Fruit fly (Drosophila melanogaster) whole organism, embryonic: Measurements from ENCODE around the gene Scamp.

ENCODE experiments used
- Ada2b ChIP-seq: fragments of 200-800 bp; sonication (Bioruptor generic); IDR thresholded peaks from 2 replicates; pipeline ENCODE4 v1.3.6; 2022; ENCODE audit warnings: missing biosample characterization, missing genetic modification characterization
- Asciz ChIP-seq: fragments of 200-800 bp; sonication (Bioruptor generic); optimal IDR thresholded peaks from 2 replicates; lab custom pipeline; 2017; ENCODE audit warnings: missing biosample characterization, mild to moderate bottlenecking, missing genetic modification characterization, missing genetic modification reagents
- CG10209 ChIP-seq: fragments of 200-800 bp; sonication (Bioruptor generic); optimal IDR thresholded peaks from 3 replicates; lab custom pipeline; 2017; ENCODE audit warnings: missing biosample characterization, mild to moderate bottlenecking, missing genetic modification characterization, missing genetic modification reagents
- CG12391 ChIP-seq: fragments of 200-800 bp; sonication (Bioruptor generic); optimal IDR thresholded peaks from 3 replicates; lab custom pipeline; 2018; ENCODE audit warnings: missing biosample characterization, mild to moderate bottlenecking, missing genetic modification characterization, moderate library complexity
- CG13894 ChIP-seq: fragments of 200-800 bp; sonication (Bioruptor generic); optimal IDR thresholded peaks from 3 replicates; lab custom pipeline; 2018; ENCODE audit warnings: missing biosample characterization, mild to moderate bottlenecking, missing genetic modification characterization, moderate library complexity
- CG14710 ChIP-seq: fragments of 200-800 bp; sonication (Bioruptor generic); optimal IDR thresholded peaks from 3 replicates; lab custom pipeline; 2019; ENCODE audit warnings: missing biosample characterization, mild to moderate bottlenecking, missing genetic modification characterization, moderate library complexity
- CG16813 ChIP-seq: fragments of 200-800 bp; sonication (Bioruptor generic); IDR thresholded peaks from 3 replicates; pipeline ENCODE4 v1.3.6; 2022; ENCODE audit warnings: missing biosample characterization, missing genetic modification characterization; ENCODE audit not compliant: partially characterized antibody
- CG17328 ChIP-seq: fragments of 200-800 bp; sonication (Bioruptor generic); IDR thresholded peaks from 2 replicates; pipeline ENCODE4 v1.3.6; 2022; ENCODE audit warnings: missing biosample characterization, missing genetic modification characterization
- CG18011 ChIP-seq: fragments of 200-800 bp; sonication (Bioruptor generic); optimal IDR thresholded peaks from 2 replicates; lab custom pipeline; 2017; ENCODE audit warnings: missing biosample characterization, missing genetic modification characterization, mild to moderate bottlenecking, moderate library complexity, missing genotype
- CG2116 ChIP-seq: fragments of 200-800 bp; sonication (Bioruptor generic); optimal IDR thresholded peaks from 3 replicates; lab custom pipeline; 2018; ENCODE audit warnings: missing biosample characterization, mild to moderate bottlenecking, missing genetic modification characterization
- CG30020 ChIP-seq: fragments of 200-800 bp; optimal IDR thresholded peaks from 2 replicates; lab custom pipeline; 2019; ENCODE audit warnings: missing biosample characterization, mild to moderate bottlenecking, missing genetic modification characterization, moderate library complexity
- CG30431 ChIP-seq: fragments of 200-800 bp; sonication (Bioruptor generic); optimal IDR thresholded peaks from 2 replicates; lab custom pipeline; 2017; ENCODE audit warnings: missing biosample characterization, missing genetic modification characterization
- CG32767 ChIP-seq: fragments of 200-800 bp; sonication (Bioruptor generic); IDR thresholded peaks from 2 replicates; pipeline ENCODE4 v1.3.6; 2022; ENCODE audit warnings: missing biosample characterization, missing genetic modification characterization
- CG34224 ChIP-seq: fragments of 200-800 bp; sonication (Bioruptor generic); IDR thresholded peaks from 3 replicates; pipeline ENCODE4 v1.3.6; 2022; ENCODE audit warnings: missing biosample characterization, missing genetic modification characterization; ENCODE audit not compliant: partially characterized antibody
- CG3847 ChIP-seq: fragments of 200-800 bp; sonication (Bioruptor generic); IDR thresholded peaks from 2 replicates; pipeline ENCODE4 v1.3.6; 2022; ENCODE audit warnings: missing biosample characterization, missing genetic modification characterization
- CG6791 ChIP-seq: fragments of 200-800 bp; sonication (Bioruptor generic); IDR thresholded peaks from 3 replicates; pipeline ENCODE4 v1.3.6; 2022; ENCODE audit warnings: missing biosample characterization, missing genetic modification characterization; ENCODE audit not compliant: partially characterized antibody
- CG8478 ChIP-seq: fragments of >200 bp; optimal IDR thresholded peaks from 2 replicates; lab custom pipeline; 2018
- Chrac-16 ChIP-seq: fragments of 200-800 bp; sonication (Bioruptor generic); optimal IDR thresholded peaks from 3 replicates; lab custom pipeline; 2016; ENCODE audit warnings: missing biosample characterization, missing genetic modification characterization
- Dip2 ChIP-seq: fragments of 200-800 bp; sonication (Bioruptor generic); IDR thresholded peaks from 2 replicates; pipeline ENCODE4 v1.3.6; 2022; ENCODE audit warnings: missing biosample characterization, missing genetic modification characterization
- Dref ChIP-seq: fragments of 200-800 bp; sonication (Bioruptor generic); IDR thresholded peaks from 2 replicates; pipeline ENCODE4 v1.3.6; 2022; ENCODE audit warnings: missing biosample characterization, missing genetic modification characterization
- Ets65A ChIP-seq: fragments of 200-800 bp; sonication (Bioruptor generic); peaks from one replicate; lab custom pipeline; 2016; ENCODE audit warnings: missing biosample characterization, missing genetic modification characterization
- Ets97D ChIP-seq: fragments of 200-800 bp; sonication (Bioruptor generic); optimal IDR thresholded peaks from 3 replicates; lab custom pipeline; 2016; ENCODE audit warnings: missing biosample characterization, missing genetic modification characterization
- H15 ChIP-seq: fragments of 200-800 bp; sonication (Bioruptor generic); IDR thresholded peaks from 3 replicates; pipeline ENCODE4 v1.3.6; 2022; ENCODE audit warnings: missing biosample characterization, missing genetic modification characterization
- HLHmδ ChIP-seq: fragments of 200-800 bp; sonication (Bioruptor generic); optimal IDR thresholded peaks from 2 replicates; lab custom pipeline; 2018; ENCODE audit warnings: missing biosample characterization, mild to moderate bottlenecking, missing genetic modification characterization, moderate library complexity
- Hr78 ChIP-seq, 2 experiments: fragments of 200-800 bp in 1 of 2; fragments of >200 bp in 1 of 2; sonication (Bioruptor generic) in 1 of 2; optimal IDR thresholded peaks; 2 replicates each; lab custom pipeline; 2017 to 2019; ENCODE audit warnings: missing biosample characterization in 2 of 2, missing genetic modification characterization in 2 of 2, mild to moderate bottlenecking in 1 of 2, moderate library complexity in 1 of 2
- NFAT ChIP-seq: fragments of 200-800 bp; sonication (Bioruptor generic); IDR thresholded peaks from 2 replicates; pipeline ENCODE4 v1.3.6; 2022; ENCODE audit warnings: missing biosample characterization, missing genetic modification characterization
- NK7.1 ChIP-seq: fragments of 200-800 bp; sonication (Bioruptor generic); optimal IDR thresholded peaks from 3 replicates; lab custom pipeline; 2016; ENCODE audit warnings: missing biosample characterization, missing genetic modification characterization
- Neu2 ChIP-seq: fragments of 200-800 bp; sonication (Bioruptor generic); optimal IDR thresholded peaks from 3 replicates; lab custom pipeline; 2016; ENCODE audit warnings: missing biosample characterization, missing genetic modification characterization, borderline replicate concordance
- Optix ChIP-seq: fragments of 200-800 bp; sonication (Bioruptor generic); IDR thresholded peaks from 3 replicates; pipeline ENCODE4 v1.3.6; 2022; ENCODE audit warnings: missing biosample characterization, missing genetic modification characterization
- Sox102F ChIP-seq: fragments of 200-800 bp; sonication (Bioruptor generic); optimal IDR thresholded peaks from 2 replicates; lab custom pipeline; 2018; ENCODE audit warnings: missing biosample characterization, mild to moderate bottlenecking, missing genetic modification characterization, moderate library complexity
- Sry-β ChIP-seq: fragments of 200-800 bp; sonication (Bioruptor generic); optimal IDR thresholded peaks from 2 replicates; lab custom pipeline; 2018; ENCODE audit warnings: missing biosample characterization, mild to moderate bottlenecking, missing genetic modification characterization, moderate library complexity
- Ssrp ChIP-seq: fragments of 200-800 bp; sonication (Bioruptor generic); optimal IDR thresholded peaks from 2 replicates; lab custom pipeline; 2018; ENCODE audit warnings: missing biosample characterization, mild to moderate bottlenecking, missing genetic modification characterization, moderate library complexity
- Vsx1 ChIP-seq: fragments of 200-800 bp; sonication (Bioruptor generic); optimal IDR thresholded peaks from 2 replicates; lab custom pipeline; 2017; ENCODE audit warnings: missing biosample characterization, mild to moderate bottlenecking, missing genetic modification characterization, missing genetic modification reagents
- ash1 ChIP-seq: fragments of 200-800 bp; sonication (Bioruptor generic); optimal IDR thresholded peaks from 2 replicates; lab custom pipeline; 2018; ENCODE audit warnings: missing biosample characterization, mild to moderate bottlenecking, missing genetic modification characterization
- cad ChIP-seq: fragments of >200 bp; optimal IDR thresholded peaks from 2 replicates; lab custom pipeline; 2017; ENCODE audit warnings: missing biosample characterization, missing genetic modification characterization
- cg ChIP-seq: fragments of 200-800 bp; sonication (Bioruptor generic); optimal IDR thresholded peaks from 3 replicates; lab custom pipeline; 2019; ENCODE audit warnings: missing biosample characterization, mild to moderate bottlenecking, missing genetic modification characterization, moderate library complexity
- ci ChIP-seq: fragments of 200-800 bp; sonication (Bioruptor generic); IDR thresholded peaks from 3 replicates; pipeline ENCODE4 v1.3.6; 2022; ENCODE audit warnings: missing biosample characterization, missing genetic modification characterization
- danr ChIP-seq: fragments of 200-800 bp; sonication (Bioruptor generic); IDR thresholded peaks from 2 replicates; pipeline ENCODE4 v1.3.6; 2022; ENCODE audit warnings: missing biosample characterization, missing genetic modification characterization
- insv ChIP-seq, 2 experiments: fragments of 200-800 bp; sonication (Bioruptor generic); optimal IDR thresholded peaks; 3 replicates each; lab custom pipeline; 2016 to 2018; ENCODE audit warnings: missing biosample characterization in 2 of 2, missing genetic modification characterization in 2 of 2
- kah ChIP-seq: fragments of 200-800 bp; sonication (Bioruptor generic); optimal IDR thresholded peaks from 2 replicates; lab custom pipeline; 2018; ENCODE audit warnings: missing biosample characterization, mild to moderate bottlenecking, missing genetic modification characterization
- lov ChIP-seq, 2 experiments: fragments of 200-800 bp in 1 of 2; fragments of >200 bp in 1 of 2; sonication (Bioruptor generic) in 1 of 2; IDR thresholded peaks in 1 of 2; optimal IDR thresholded peaks in 1 of 2; 2 replicates in 1 of 2; 3 replicates in 1 of 2; pipeline versions ENCODE4 v1.3.6 to Lab custom; 2017 to 2022; ENCODE audit warnings: missing biosample characterization in 1 of 2, missing genetic modification characterization in 1 of 2
- maf-S ChIP-seq: fragments of 200-800 bp; sonication (Bioruptor generic); optimal IDR thresholded peaks from 2 replicates; lab custom pipeline; 2016; ENCODE audit warnings: missing biosample characterization, missing genetic modification characterization
- pros ChIP-seq: fragments of 200-800 bp; sonication (Bioruptor generic); optimal IDR thresholded peaks from 3 replicates; lab custom pipeline; 2019; ENCODE audit warnings: missing biosample characterization, mild to moderate bottlenecking, missing genetic modification characterization, moderate library complexity
- shn ChIP-seq: fragments of 200-800 bp; sonication (Bioruptor generic); optimal IDR thresholded peaks from 3 replicates; lab custom pipeline; 2016; ENCODE audit warnings: missing biosample characterization, missing genetic modification characterization
- sim ChIP-seq: fragments of 200-800 bp; sonication (Bioruptor generic); IDR thresholded peaks from 2 replicates; pipeline ENCODE4 v1.3.6; 2022; ENCODE audit warnings: missing biosample characterization, missing genetic modification characterization
- tio ChIP-seq: fragments of 200-800 bp; sonication (Bioruptor generic); optimal IDR thresholded peaks from 2 replicates; lab custom pipeline; 2017; ENCODE audit warnings: missing biosample characterization, missing genetic modification characterization, inconsistent platforms
- vvl ChIP-seq: fragments of 200-800 bp; sonication (Bioruptor generic); IDR thresholded peaks from 2 replicates; pipeline ENCODE4 v1.3.6; 2022; ENCODE audit warnings: missing biosample characterization, missing genetic modification characterization
- wek ChIP-seq: fragments of 200-800 bp; sonication (Bioruptor generic); optimal IDR thresholded peaks from 3 replicates; lab custom pipeline; 2018; ENCODE audit warnings: missing biosample characterization, mild to moderate bottlenecking, missing genetic modification characterization, moderate library complexity

Gene Scamp

dm6 chrX:15449490-15450326 is at the start of gene Scamp, which contains the start of gene Ahcy (continued):
- no peak for TF ChIP-seq CG3847
- TF ChIP-seq HLHmδ (GFP tag; lab: Kevin White, UChicago): no peak
- no peak for TF ChIP-seq maf-S (GFP tag; lab: Kevin White, UChicago)
- peak; percentile 48; the same call in 2 of the 3 replicates for TF ChIP-seq CG16813
- TF ChIP-seq Neu2 (GFP tag; lab: Kevin White, UChicago): no peak
- no peak for TF ChIP-seq Ada2b (GFP tag; lab: Robert Waterston, UW)
- no peak for TF ChIP-seq H15 (GFP tag; lab: Robert Waterston, UW)
- TF ChIP-seq CG34224: no peak; the same call in 2 of the 3 replicates
- TF ChIP-seq ci (GFP tag; lab: Robert Waterston, UW): no peak
- peak; percentile 93 for TF ChIP-seq cg
- no peak for TF ChIP-seq CG17328 (GFP tag; lab: Robert Waterston, UW)
- TF ChIP-seq sim: no peak
- TF ChIP-seq CG6791: 0 out of 3 replicates have a peak, but pooled peaks have one; percentile 30
- no peak for TF ChIP-seq CG13894 (tag; lab: Kevin White, UChicago)
- peak; percentile 60 for TF ChIP-seq CG14710
- no peak for TF ChIP-seq Dip2 (GFP tag; lab: Robert Waterston, UW)
- TF ChIP-seq NK7.1 (GFP tag; lab: Kevin White, UChicago): no peak
- TF ChIP-seq Hr78 (GFP tag; optimal IDR thresholded peaks at IDR 0.05; lab: Kevin White, UChicago): no peak
- no peak for TF ChIP-seq shn (GFP tag; lab: Kevin White, UChicago)
- TF ChIP-seq CG12391: peak; percentile 43
- no peak for TF ChIP-seq kah (GFP tag; lab: Kevin White, UChicago)
- TF ChIP-seq NFAT (GFP tag; lab: Robert Waterston, UW): 0 out of 2 replicates have a peak, but pooled peaks have one; percentile 12
- TF ChIP-seq Ets65A (GFP tag; lab: Kevin White, UChicago): peak; percentile 7
- no peak for TF ChIP-seq cad
- TF ChIP-seq CG10209 (GFP tag; lab: Kevin White, UChicago): no peak
- TF ChIP-seq Chrac-16 (GFP tag; lab: Kevin White, UChicago): peak; percentile 2
- peak; percentile 39 for TF ChIP-seq CG18011 (GFP tag; lab: Kevin White, UChicago)
- TF ChIP-seq danr (GFP tag; lab: Robert Waterston, UW): no peak
- TF ChIP-seq Sry-β: no peak
- TF ChIP-seq tio (GFP tag; lab: Kevin White, UChicago): no peak
- no peak for TF ChIP-seq Sox102F (GFP tag; lab: Kevin White, UChicago)
- TF ChIP-seq CG30431 (GFP tag; lab: Kevin White, UChicago): no peak
- peak; percentile 15 for TF ChIP-seq Ets97D (GFP tag; lab: Kevin White, UChicago)
- peak; percentile 81 for TF ChIP-seq CG8478 (lab: Kevin White, UChicago)
- no peak for TF ChIP-seq Optix
- TF ChIP-seq vvl (GFP tag; lab: Robert Waterston, UW): no peak
- TF ChIP-seq CG32767 (GFP tag; lab: Robert Waterston, UW): no peak
- TF ChIP-seq wek (GFP tag; lab: Kevin White, UChicago): no peak
- no peak for TF ChIP-seq ash1 (GFP tag; lab: Kevin White, UChicago)
- no peak for TF ChIP-seq Ssrp
- peak; percentile 77 for TF ChIP-seq CG2116 (GFP tag; lab: Kevin White, UChicago)
- no peak for TF ChIP-seq lov (optimal IDR thresholded peaks at IDR 0.05; lab: Kevin White, UChicago)
- no peak for TF ChIP-seq lov (GFP tag; IDR thresholded peaks at IDR 0.05; lab: Robert Waterston, UW)
- no peak for TF ChIP-seq pros
- no peak for TF ChIP-seq Vsx1 (GFP tag; lab: Kevin White, UChicago)
- TF ChIP-seq Dref: peak; percentile 65
- TF ChIP-seq insv (GFP tag; optimal IDR thresholded peaks at IDR 0.05; lab: Kevin White, UChicago): peak; percentile 45 to 85
- TF ChIP-seq CG30020 (tag; lab: Kevin White, UChicago): peak; percentile 38
- no peak for TF ChIP-seq Asciz (GFP tag; lab: Kevin White, UChicago)
